Worm (Caenorhabditis elegans): ENCODE measurements around the gene eif-1.A.

eif-1.A gene

ce11 chrIV:4810377-4810984 is at the start of gene eif-1.A:
Gene eif-1.A (plus strand): TSS chrIV:4810934.
- no peak for TF ChIP-seq C08G9.2 (tag; optimal IDR thresholded peaks at IDR 0.05)
- TF ChIP-seq ceh-18 (tag; optimal IDR thresholded peaks at IDR 0.05): peak; percentile 25
- peak; percentile 37 for TF ChIP-seq ceh-31 (tag; optimal IDR thresholded peaks at IDR 0.05)
- no peak for TF ChIP-seq pqm-1 (tag; optimal IDR thresholded peaks at IDR 0.05)
- peak; percentile 59 for TF ChIP-seq nfya-1 (tag; optimal IDR thresholded peaks at IDR 0.05)
- no peak for TF ChIP-seq unc-86 (tag; optimal IDR thresholded peaks at IDR 0.05)
- TF ChIP-seq pha-2 (tag; optimal IDR thresholded peaks at IDR 0.05): no peak
- no peak for TF ChIP-seq pax-1 (tag; optimal IDR thresholded peaks at IDR 0.05)
- TF ChIP-seq unc-3 (GFP tag; conservative IDR thresholded peaks at IDR 0.05): no peak
- no peak for TF ChIP-seq unc-3 (tag; optimal IDR thresholded peaks at IDR 0.05)
- no peak for TF ChIP-seq lim-6 (tag; optimal IDR thresholded peaks at IDR 0.05)
- no peak for TF ChIP-seq lin-11 (tag; optimal IDR thresholded peaks at IDR 0.05)
- peak; percentile 68 for TF ChIP-seq elt-2 (tag; optimal IDR thresholded peaks at IDR 0.05)
- no peak for TF ChIP-seq Y22D7AL.16 (tag; optimal IDR thresholded peaks at IDR 0.05)
- peak; percentile 31 for TF ChIP-seq ceh-14 (tag; optimal IDR thresholded peaks at IDR 0.05)
- TF ChIP-seq npax-4 (tag; optimal IDR thresholded peaks at IDR 0.05): no peak
- peak; percentile 20 for TF ChIP-seq ceh-34 (tag; optimal IDR thresholded peaks at IDR 0.05)
- peak; percentile 26 for TF ChIP-seq K09A11.1 (tag; optimal IDR thresholded peaks at IDR 0.05; ENCODE audit: insufficient read depth)
- TF ChIP-seq che-1 (tag; optimal IDR thresholded peaks at IDR 0.05): no peak
- TF ChIP-seq unc-42 (tag; optimal IDR thresholded peaks at IDR 0.05): peak; percentile 7
- no peak for TF ChIP-seq eyg-1 (tag; optimal IDR thresholded peaks at IDR 0.05)
- no peak for TF ChIP-seq hlh-15 (tag; optimal IDR thresholded peaks at IDR 0.05)
- no peak for TF ChIP-seq ceh-6 (GFP tag; optimal IDR thresholded peaks at IDR 0.05)
- TF ChIP-seq tbx-2 (tag; optimal IDR thresholded peaks at IDR 0.05): peak; percentile 23
- no peak for TF ChIP-seq nhr-232 (tag; optimal IDR thresholded peaks at IDR 0.05)
- no peak for TF ChIP-seq fkh-6 (tag; optimal IDR thresholded peaks at IDR 0.05)
- no peak for TF ChIP-seq pha-4 (tag; optimal IDR thresholded peaks at IDR 0.05)

- TF ChIP-seq pha-4 (tag; optimal IDR thresholded peaks at IDR 0.05) (no peak), ztf-16 (tag; optimal IDR thresholded peaks at IDR 0.05) (no peak), fkh-6 (tag; optimal IDR thresholded peaks at IDR 0.05) (no peak), npax-4 (tag; optimal IDR thresholded peaks at IDR 0.05) (no peak), elt-4 (tag; optimal IDR thresholded peaks at IDR 0.05) (no peak), lim-6 (tag; optimal IDR thresholded peaks at IDR 0.05) (no peak), pax-1 (tag; optimal IDR thresholded peaks at IDR 0.05) (no peak), ceh-22 (tag; optimal IDR thresholded peaks at IDR 0.05) (no peak), hlh-30 (tag; optimal IDR thresholded peaks at IDR 0.05; ENCODE audit: insufficient read depth) (no peak), sdc-2 (tag; optimal IDR thresholded peaks at IDR 0.05) (no peak), ceh-30 (tag; optimal IDR thresholded peaks at IDR 0.05) (no peak), che-1 (tag; optimal IDR thresholded peaks at IDR 0.05) (no peak)
Measured at ce11 chrIV:4763844-4764243, 46.9 kb upstream of the eif-1.A start, which contains the start of gene Y17G9B.2. Gene Y17G9B.2 (plus strand): TSS chrIV:4764144.

- TF ChIP-seq C08G9.2 (tag; optimal IDR thresholded peaks at IDR 0.05): no peak
- no peak for TF ChIP-seq hlh-8 (tag; optimal IDR thresholded peaks at IDR 0.05)
- no peak for TF ChIP-seq fkh-10 (GFP tag; optimal IDR thresholded peaks at IDR 0.05)
- no peak for TF ChIP-seq ceh-31 (tag; optimal IDR thresholded peaks at IDR 0.05)
Measured at ce11 chrIV:4764422-4764821, 46.3 kb upstream of the eif-1.A start, which contains the start of gene npp-26. Gene npp-26 (plus strand): TSS chrIV:4764722.

- TF ChIP-seq sox-4 (tag; optimal IDR thresholded peaks at IDR 0.05): no peak
- TF ChIP-seq hlh-15 (tag; optimal IDR thresholded peaks at IDR 0.05): no peak
- TF ChIP-seq ets-4 (tag; optimal IDR thresholded peaks at IDR 0.05): no peak
- TF ChIP-seq ceh-48 (tag; optimal IDR thresholded peaks at IDR 0.05): no peak
- TF ChIP-seq hlh-30 (tag; optimal IDR thresholded peaks at IDR 0.05; ENCODE audit: insufficient read depth): no peak
- no peak for TF ChIP-seq ceh-14 (tag; optimal IDR thresholded peaks at IDR 0.05)
- TF ChIP-seq odd-2 (tag; optimal IDR thresholded peaks at IDR 0.05): no peak
- TF ChIP-seq nhr-232 (tag; optimal IDR thresholded peaks at IDR 0.05): no peak
- TF ChIP-seq dmd-4 (tag; optimal IDR thresholded peaks at IDR 0.05; ENCODE audit: borderline replicate concordance): no peak
- TF ChIP-seq madf-2 (tag; optimal IDR thresholded peaks at IDR 0.05): no peak
- no peak for TF ChIP-seq ama-1 (optimal IDR thresholded peaks at IDR 0.05)
- TF ChIP-seq fkh-10 (GFP tag; optimal IDR thresholded peaks at IDR 0.05): no peak
- no peak for TF ChIP-seq ttx-3 (tag; optimal IDR thresholded peaks at IDR 0.05)
Measured at ce11 chrIV:4771792-4772191, 38.9 kb upstream of the eif-1.A start, which contains the start of gene R11E3.2. Gene R11E3.2 (plus strand): TSS chrIV:4772092.
